Fruit fly (Drosophila melanogaster): ENCODE results near the gene koko.

koko gene

dm6 chr3R:18385593-18385992 lies 17.2 kb upstream of the koko start, which contains the start of gene cona:
TSS of gene cona (plus strand) at chr3R:18385828.
- TF ChIP-seq CG7839 (tag; optimal IDR thresholded peaks at IDR 0.05) (no peak), fu2 (GFP tag; optimal IDR thresholded peaks at IDR 0.05) (no peak), Myb (GFP tag; optimal IDR thresholded peaks at IDR 0.05) (peak; percentile 13), Jarid2 (GFP tag; optimal IDR thresholded peaks at IDR 0.05) (no peak), Drgx (GFP tag; IDR thresholded peaks at IDR 0.05) (no peak), Doc2 (GFP tag; IDR thresholded peaks at IDR 0.05) (no peak), Ets97D (GFP tag; optimal IDR thresholded peaks at IDR 0.05) (peak; percentile 56), YL-1 (GFP tag; optimal IDR thresholded peaks at IDR 0.05) (no peak), Optix (GFP tag; IDR thresholded peaks at IDR 0.05) (no peak), stwl (tag; optimal IDR thresholded peaks at IDR 0.05) (peak; percentile 61), Taf1 (GFP tag; IDR thresholded peaks at IDR 0.05) (no peak), CG7357 (GFP tag; IDR thresholded peaks at IDR 0.05) (no peak), zfh1 (GFP tag; IDR thresholded peaks at IDR 0.05) (no peak), CG4854 (GFP tag; optimal IDR thresholded peaks at IDR 0.05) (no peak), CG12659 (GFP tag; optimal IDR thresholded peaks at IDR 0.05) (peak; percentile 6), z (GFP tag; IDR thresholded peaks at IDR 0.05) (no peak), sob (GFP tag; IDR thresholded peaks at IDR 0.05) (0 out of 2 replicates have a peak, but pooled peaks have one; percentile 24), CG33557 (GFP tag; optimal IDR thresholded peaks at IDR 0.05) (no peak), dm (GFP tag; optimal IDR thresholded peaks at IDR 0.05) (no peak), Dref (GFP tag; IDR thresholded peaks at IDR 0.05) (peak; percentile 55), phol (tag; optimal IDR thresholded peaks at IDR 0.05) (peak; percentile 97), Hr51 (GFP tag; optimal IDR thresholded peaks at IDR 0.05) (no peak), E2f2 (GFP tag; IDR thresholded peaks at IDR 0.05) (peak; percentile 89), CG2116 (GFP tag; optimal IDR thresholded peaks at IDR 0.05) (peak; percentile 60), fd102C (GFP tag; optimal IDR thresholded peaks at IDR 0.05) (no peak), ems (GFP tag; optimal IDR thresholded peaks at IDR 0.05) (no peak), CG10267 (tag; optimal IDR thresholded peaks at IDR 0.05) (peak; percentile 78), MBD-R2 (GFP tag; IDR thresholded peaks at IDR 0.05) (0 out of 2 replicates have a peak, but pooled peaks have one; percentile 33), CG13123 (GFP tag; optimal IDR thresholded peaks at IDR 0.05) (no peak), Dp (GFP tag; optimal IDR thresholded peaks at IDR 0.05) (peak; percentile 84), fd3F (GFP tag; optimal IDR thresholded peaks at IDR 0.05) (no peak), lab (GFP tag; optimal IDR thresholded peaks at IDR 0.05) (peak; percentile 3), trh (GFP tag; optimal IDR thresholded peaks at IDR 0.05) (no peak), CG15514 (GFP tag; optimal IDR thresholded peaks at IDR 0.05) (peak; percentile 24), Scr (GFP tag; IDR thresholded peaks at IDR 0.05; ENCODE audit: partially characterized antibody) (peak; percentile 26; the same call in 1 of the 2 replicates), NfI (GFP tag; optimal IDR thresholded peaks at IDR 0.05) (peak; percentile 9), CG3065 (GFP tag; optimal IDR thresholded peaks at IDR 0.05) (no peak), Elba2 (GFP tag; optimal IDR thresholded peaks at IDR 0.05) (peak; percentile 86), repo (GFP tag; optimal IDR thresholded peaks at IDR 0.05) (no peak), bigmax (GFP tag; optimal IDR thresholded peaks at IDR 0.05) (no peak), twi (tag; optimal IDR thresholded peaks at IDR 0.05) (no peak), jumu (GFP tag; optimal IDR thresholded peaks at IDR 0.05) (no peak), CG9727 (GFP tag; optimal IDR thresholded peaks at IDR 0.05) (no peak), CG2889 (GFP tag; IDR thresholded peaks at IDR 0.05) (no peak), pzg (GFP tag; optimal IDR thresholded peaks at IDR 0.05) (peak; percentile 42), trem (tag; optimal IDR thresholded peaks at IDR 0.05) (no peak), ac (GFP tag; optimal IDR thresholded peaks at IDR 0.05) (no peak)
